Worm (Caenorhabditis elegans) whole organism, young adult: ENCODE data around the gene B0563.9.

Experiments
- F37B4.10 ChIP-seq: fragments of 200-800 bp; sonication (Bioruptor generic); IDR thresholded peaks from 2 replicates; pipeline ENCODE4 v1.3.6; 2022; ENCODE audit warnings: missing genetic modification characterization, missing compliant biosample characterization
- F57A8.1 ChIP-seq: fragments of 200-800 bp; sonication (Bioruptor generic); optimal IDR thresholded peaks from 2 replicates; lab custom pipeline; 2018; ENCODE audit warnings: mild to moderate bottlenecking, missing genetic modification characterization, moderate library complexity, missing compliant biosample characterization
- K11D2.4 ChIP-seq: fragments of 200-800 bp; sonication (Bioruptor generic); IDR thresholded peaks from 2 replicates; pipeline ENCODE4 v1.3.6; 2022; ENCODE audit warnings: missing genetic modification reagents, missing genetic modification characterization, missing compliant biosample characterization
- T26A5.8 ChIP-seq: sonication (generic microtip); optimal IDR thresholded peaks from 2 replicates; lab custom pipeline; 2016; ENCODE audit warnings: missing genetic modification characterization, missing compliant biosample characterization
- Y53F4B.3 ChIP-seq: fragments of 200-800 bp; sonication (Bioruptor generic); IDR thresholded peaks from 2 replicates; pipeline ENCODE4 v1.3.6; 2022; ENCODE audit warnings: missing genetic modification reagents, missing genetic modification characterization, missing compliant biosample characterization
- Y53G8AR.9 ChIP-seq: fragments of 200-800 bp; sonication (Bioruptor generic); conservative IDR thresholded peaks from 2 replicates; pipeline ENCODE4 v1.3.6; 2022; ENCODE audit warnings: missing genetic modification reagents, missing genetic modification characterization, missing compliant biosample characterization
- aptf-3 ChIP-seq: fragments of 200-800 bp; sonication (Bioruptor generic); IDR thresholded peaks from 2 replicates; pipeline ENCODE4 v1.3.6; 2022; ENCODE audit warnings: missing genetic modification characterization, missing compliant biosample characterization
- attf-5 ChIP-seq: fragments of 200-800 bp; sonication (Bioruptor generic); optimal IDR thresholded peaks from 2 replicates; lab custom pipeline; 2018; ENCODE audit warnings: mild to moderate bottlenecking, missing genetic modification characterization, missing compliant biosample characterization
- attf-6 ChIP-seq: fragments of 200-800 bp; sonication (Bioruptor generic); IDR thresholded peaks from 2 replicates; pipeline ENCODE4 v1.3.6; 2022; ENCODE audit warnings: missing genetic modification reagents, missing genetic modification characterization, missing compliant biosample characterization
- bed-2 ChIP-seq: fragments of 200-800 bp; sonication (Bioruptor generic); IDR thresholded peaks from 2 replicates; pipeline ENCODE4 v1.3.6; 2022; ENCODE audit warnings: missing genetic modification reagents, missing genetic modification characterization, missing compliant biosample characterization
- cebp-2 ChIP-seq: fragments of 200-800 bp; sonication (Bioruptor generic); IDR thresholded peaks from 2 replicates; pipeline ENCODE4 v1.3.6; 2022; ENCODE audit warnings: missing genetic modification characterization, missing compliant biosample characterization
- ceh-91 ChIP-seq: fragments of 200-800 bp; sonication (Bioruptor generic); IDR thresholded peaks from 2 replicates; pipeline ENCODE4 v1.3.6; 2022; ENCODE audit warnings: missing genetic modification reagents, missing genetic modification characterization, missing compliant biosample characterization
- chd-7 ChIP-seq: sonication (generic microtip); optimal IDR thresholded peaks from 2 replicates; lab custom pipeline; 2016; ENCODE audit warnings: mild to moderate bottlenecking, missing genetic modification characterization, moderate library complexity, missing compliant biosample characterization
- dpl-1 ChIP-seq: fragments of 150-350 bp; optimal IDR thresholded peaks from 2 replicates; lab custom pipeline; 2014; ENCODE audit warnings: missing biosample characterization, missing genetic modification reagents, missing genetic modification characterization
- egrh-3 ChIP-seq: fragments of 200-800 bp; sonication (Bioruptor generic); IDR thresholded peaks from 2 replicates; pipeline ENCODE4 v1.3.6; 2022; ENCODE audit warnings: missing genetic modification reagents, missing genetic modification characterization, missing compliant biosample characterization
- ets-4 ChIP-seq: fragments of 200-800 bp; sonication (Bioruptor generic); optimal IDR thresholded peaks from 2 replicates; lab custom pipeline; 2018; ENCODE audit warnings: mild to moderate bottlenecking, missing genetic modification characterization, missing compliant biosample characterization
- gei-17 ChIP-seq: fragments of 200-800 bp; sonication (Bioruptor generic); optimal IDR thresholded peaks from 2 replicates; lab custom pipeline; 2018; ENCODE audit warnings: mild to moderate bottlenecking, missing genetic modification characterization, missing compliant biosample characterization
- hlh-12 ChIP-seq: sonication (generic microtip); optimal IDR thresholded peaks from 2 replicates; lab custom pipeline; 2016; ENCODE audit warnings: missing genetic modification characterization, missing compliant biosample characterization
- hrde-1 ChIP-seq: sonication (generic microtip); optimal IDR thresholded peaks from 2 replicates; lab custom pipeline; 2016; ENCODE audit warnings: missing genetic modification characterization, mild to moderate bottlenecking, missing compliant biosample characterization, moderate library complexity, missing genotype, missing genetic modification reagents, borderline replicate concordance
- hsf-1 ChIP-seq: fragments of 200-800 bp; sonication (Bioruptor generic); IDR thresholded peaks from 2 replicates; pipeline ENCODE4 v1.3.6; 2022; ENCODE audit warnings: missing genetic modification reagents, missing genetic modification characterization, missing compliant biosample characterization
- lin-26 ChIP-seq: fragments of 200-800 bp; sonication (Bioruptor generic); IDR thresholded peaks from 2 replicates; pipeline ENCODE4 v1.3.6; 2022; ENCODE audit warnings: missing genetic modification reagents, missing genetic modification characterization, missing compliant biosample characterization
- madf-8 ChIP-seq: fragments of 200-800 bp; sonication (Bioruptor generic); conservative IDR thresholded peaks from 2 replicates; pipeline ENCODE4 v1.3.6; 2022; ENCODE audit warnings: missing genetic modification reagents, missing genetic modification characterization, missing compliant biosample characterization
- mcd-1 ChIP-seq: fragments of 200-800 bp; sonication (Bioruptor generic); IDR thresholded peaks from 2 replicates; pipeline ENCODE4 v1.3.6; 2022; ENCODE audit warnings: missing genetic modification reagents, missing genetic modification characterization, missing compliant biosample characterization
- mes-4 ChIP-seq: sonication (generic microtip); optimal IDR thresholded peaks from 2 replicates; lab custom pipeline; 2016; ENCODE audit warnings: missing genotype, missing genetic modification characterization, missing compliant biosample characterization
- nhr-90 ChIP-seq: sonication (generic microtip); optimal IDR thresholded peaks from 2 replicates; lab custom pipeline; 2016; ENCODE audit warnings: missing genotype, mild to moderate bottlenecking, missing genetic modification characterization, missing compliant biosample characterization
- pbrm-1 ChIP-seq: fragments of 200-800 bp; sonication (Bioruptor generic); IDR thresholded peaks from 2 replicates; pipeline ENCODE4 v1.3.6; 2022; ENCODE audit warnings: missing genetic modification reagents, missing genetic modification characterization, missing compliant biosample characterization
- rcor-1 ChIP-seq: fragments of 200-800 bp; sonication (Bioruptor generic); IDR thresholded peaks from 2 replicates; pipeline ENCODE4 v1.3.6; 2022; ENCODE audit warnings: missing genetic modification reagents, missing genetic modification characterization, missing compliant biosample characterization
- repo-1 ChIP-seq: sonication (generic microtip); optimal IDR thresholded peaks from 2 replicates; lab custom pipeline; 2017; ENCODE audit warnings: mild to moderate bottlenecking, missing genetic modification characterization, missing compliant biosample characterization
- rpc-1 ChIP-seq, 2 experiments: fragments of 150-350 bp in 1 of 2; sonication (generic microtip) in 1 of 2; optimal IDR thresholded peaks; 2 replicates each; lab custom pipeline; 2014 to 2018; ENCODE audit warnings: missing biosample characterization in 1 of 2, missing genetic modification characterization in 1 of 2, missing genetic modification reagents in 1 of 2, missing genotype in 1 of 2
- snpc-1.1 ChIP-seq: sonication (generic microtip); optimal IDR thresholded peaks from 2 replicates; lab custom pipeline; 2017; ENCODE audit warnings: missing genetic modification characterization, mild to moderate bottlenecking, missing compliant biosample characterization, antibody characterized with exemption, moderate library complexity, missing genotype, missing genetic modification reagents; ENCODE audit not compliant: insufficient read depth
- somi-1 ChIP-seq: fragments of 200-800 bp; sonication (Bioruptor generic); optimal IDR thresholded peaks from 2 replicates; lab custom pipeline; 2018; ENCODE audit warnings: mild to moderate bottlenecking, missing genetic modification characterization, missing compliant biosample characterization
- sptf-2 ChIP-seq: fragments of 200-800 bp; sonication (Bioruptor generic); optimal IDR thresholded peaks from 2 replicates; lab custom pipeline; 2018; ENCODE audit warnings: mild to moderate bottlenecking, missing genetic modification characterization, missing compliant biosample characterization
- tbp1 ChIP-seq: fragments of 200-800 bp; sonication (Bioruptor generic); optimal IDR thresholded peaks from 2 replicates; lab custom pipeline; 2018; ENCODE audit warnings: mild to moderate bottlenecking, missing genetic modification characterization, missing compliant biosample characterization
- xnd-1 ChIP-seq: sonication (generic microtip); optimal IDR thresholded peaks from 2 replicates; lab custom pipeline; 2016; ENCODE audit warnings: missing genotype, missing genetic modification reagents, missing genetic modification characterization, missing compliant biosample characterization
- zfh-2 ChIP-seq: fragments of 200-800 bp; sonication (Bioruptor generic); conservative IDR thresholded peaks from 2 replicates; pipeline ENCODE4 v1.3.6; 2022; ENCODE audit warnings: missing genetic modification reagents, missing genetic modification characterization, missing compliant biosample characterization
- zim-3 ChIP-seq: sonication (generic microtip); optimal IDR thresholded peaks from 2 replicates; lab custom pipeline; 2017; ENCODE audit warnings: mild to moderate bottlenecking, missing genetic modification characterization, moderate library complexity, missing compliant biosample characterization
- ztf-28 ChIP-seq: fragments of 200-800 bp; sonication (Bioruptor generic); IDR thresholded peaks from 2 replicates; pipeline ENCODE4 v1.3.6; 2022; ENCODE audit warnings: missing genetic modification reagents, missing genetic modification characterization, missing compliant biosample characterization

B0563.9 gene

DNA sequence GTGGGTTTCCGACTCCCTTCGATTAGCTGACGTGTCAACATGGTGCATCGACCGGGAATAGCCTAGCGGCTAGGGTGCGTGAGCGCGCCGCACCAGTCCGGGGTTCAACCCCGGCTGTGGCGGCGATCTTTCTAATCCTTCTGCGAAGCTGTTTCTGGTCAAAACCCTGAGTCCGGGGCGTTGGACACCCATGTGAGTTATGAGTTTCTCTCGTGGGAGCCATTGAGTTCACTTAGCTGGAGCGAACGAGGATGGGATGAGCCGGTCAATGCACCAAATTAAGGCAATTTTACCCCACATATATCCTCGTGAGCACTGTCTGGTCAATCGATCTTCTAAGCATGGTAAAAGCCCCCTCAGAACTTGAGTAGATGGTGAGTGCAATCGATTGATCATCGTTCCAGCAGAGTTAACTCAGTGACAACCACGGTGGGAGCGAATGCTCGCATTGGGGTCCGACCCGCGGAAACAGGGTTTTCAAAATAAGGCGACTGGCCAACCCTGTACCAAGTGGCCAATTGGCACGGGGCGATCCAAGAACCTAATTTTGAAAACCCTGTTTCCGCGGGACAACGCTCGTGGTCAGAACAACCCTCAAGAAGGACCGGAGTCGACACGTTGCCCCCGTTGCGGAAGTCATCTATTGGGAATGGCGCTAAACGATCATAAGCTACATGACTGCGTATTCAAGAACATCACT, 23.6 kb downstream of the B0563.9 start, which contains the start of gene Y81B9A.1 (continued):
- no peak for TF ChIP-seq pbrm-1 (GFP tag; lab: Robert Waterston, UW)
- no peak for TF ChIP-seq hlh-12 (tag; lab: Kevin White, UChicago)
- TF ChIP-seq sptf-2 (GFP tag; lab: Kevin White, UChicago) = no peak
- no peak for TF ChIP-seq F57A8.1 (GFP tag; lab: Kevin White, UChicago)
- no peak for TF ChIP-seq cebp-2 (GFP tag; lab: Robert Waterston, UW)
- peak; percentile 22 for TF ChIP-seq rpc-1 (optimal IDR thresholded peaks at IDR 0.05; lab: Kevin White, UChicago)
- TF ChIP-seq rpc-1 (tag; optimal IDR thresholded peaks at IDR 0.05; lab: Kevin White, UChicago) = peak; percentile 56
- no peak for TF ChIP-seq mes-4 (tag; lab: Kevin White, UChicago)
- no peak for TF ChIP-seq xnd-1 (tag; lab: Kevin White, UChicago)
- TF ChIP-seq bed-2 (GFP tag; lab: Robert Waterston, UW) = no peak
- TF ChIP-seq gei-17 (GFP tag; lab: Kevin White, UChicago) = no peak
- TF ChIP-seq F37B4.10 (GFP tag; lab: Robert Waterston, UW) = no peak
- TF ChIP-seq K11D2.4 (GFP tag; lab: Robert Waterston, UW) = no peak
- TF ChIP-seq ztf-28 = no peak
- peak; percentile 28 for TF ChIP-seq tbp1 (GFP tag; lab: Kevin White, UChicago)
- no peak for TF ChIP-seq aptf-3
- TF ChIP-seq zfh-2 (GFP tag; lab: Robert Waterston, UW) = 0 out of 2 replicates have a peak, but pooled peaks have one; percentile 20
- peak; percentile 61; the same call in 1 of the 2 replicates for TF ChIP-seq egrh-3 (GFP tag; lab: Robert Waterston, UW)
- peak; percentile 70; the same call in 1 of the 2 replicates for TF ChIP-seq lin-26 (GFP tag; lab: Robert Waterston, UW)
- TF ChIP-seq ceh-91 (GFP tag; lab: Robert Waterston, UW) = no peak
- TF ChIP-seq T26A5.8 (tag; lab: Kevin White, UChicago) = no peak
- 0 out of 2 replicates have a peak, but pooled peaks have one; percentile 12 for TF ChIP-seq attf-6 (GFP tag; lab: Robert Waterston, UW)
- TF ChIP-seq rcor-1 (GFP tag; lab: Robert Waterston, UW) = 0 out of 2 replicates have a peak, but pooled peaks have one; percentile 29
- TF ChIP-seq Y53G8AR.9 = no peak
- no peak for TF ChIP-seq mcd-1
- no peak for TF ChIP-seq chd-7 (tag; lab: Kevin White, UChicago)
- no peak for TF ChIP-seq nhr-90 (tag; lab: Kevin White, UChicago)
- TF ChIP-seq Y53F4B.3 = no peak
- TF ChIP-seq snpc-1.1 (tag; lab: Kevin White, UChicago) = no peak

DNA sequence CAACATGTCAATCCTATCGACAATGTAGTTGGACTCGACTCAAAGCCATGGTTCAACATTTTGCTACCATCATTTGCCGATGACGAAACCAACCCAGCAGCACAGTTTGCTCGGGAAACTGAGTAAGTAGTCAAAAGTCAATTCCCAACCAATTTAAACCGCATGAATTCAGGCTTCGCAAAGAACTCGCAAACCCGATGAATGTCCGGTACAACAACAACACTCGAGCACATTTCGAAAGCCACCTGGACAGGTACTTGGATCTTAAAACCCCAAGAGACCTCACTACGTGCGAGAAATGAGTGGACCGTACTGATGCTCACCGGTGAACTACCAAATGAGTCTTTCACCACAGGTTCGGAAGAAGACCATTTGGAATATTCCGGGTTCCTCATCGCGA, 25.7 kb downstream of the B0563.9 start:
- TF ChIP-seq ets-4 (GFP tag; lab: Kevin White, UChicago) (no peak), somi-1 (GFP tag; lab: Kevin White, UChicago) (no peak), xnd-1 (tag; lab: Kevin White, UChicago) (no peak), attf-5 (GFP tag; lab: Kevin White, UChicago) (no peak), zim-3 (tag; lab: Kevin White, UChicago) (no peak), chd-7 (tag; lab: Kevin White, UChicago) (no peak), pbrm-1 (GFP tag; lab: Robert Waterston, UW) (no peak), bed-2 (GFP tag; lab: Robert Waterston, UW) (no peak), madf-8 (GFP tag; lab: Robert Waterston, UW) (no peak), dpl-1 (GFP tag; lab: Kevin White, UChicago) (no peak), repo-1 (tag; lab: Kevin White, UChicago) (no peak), hrde-1 (tag; lab: Kevin White, UChicago) (no peak), hsf-1 (GFP tag; lab: Robert Waterston, UW) (no peak)
- TF ChIP-seq, all 124 proteins: peak for 0
